Worm (Caenorhabditis elegans): Measurements from ENCODE around the gene nhr-262.
"Not testable (repeated sequence)": the region's sequence is repeated elsewhere in the genome, so short reads cannot be mapped to it uniquely, and the experiment has no call there.

nhr-262 gene

ce11 chrV:16949609-16950008 is 44.9 kb downstream of the nhr-262 start, which contains the start of gene fbxa-111:
Gene fbxa-111, minus strand, starts transcription at chrV:16949709.
- TF ChIP-seq him-1, W03F9.2, dao-5 (tag; optimal IDR thresholded peaks at IDR 0.05): not testable (repeated sequence)

ce11 chrV:16950036-16950435 is 45.3 kb downstream of the nhr-262 start:
- no peak for TF ChIP-seq W03F9.2 (tag; optimal IDR thresholded peaks at IDR 0.05)
- no peak for TF ChIP-seq him-1 (tag; optimal IDR thresholded peaks at IDR 0.05)
- no peak for TF ChIP-seq dao-5 (tag; optimal IDR thresholded peaks at IDR 0.05)

ce11 chrV:16951504-16951903 is 46.8 kb downstream of the nhr-262 start, which contains the start of gene clec-238:
Gene clec-238, plus strand, starts transcription at chrV:16951804.
- TF ChIP-seq W03F9.2 (tag; optimal IDR thresholded peaks at IDR 0.05) (no peak), dao-5 (tag; optimal IDR thresholded peaks at IDR 0.05) (no peak), him-1 (tag; optimal IDR thresholded peaks at IDR 0.05) (no peak)

- TF ChIP-seq dao-5 (tag; optimal IDR thresholded peaks at IDR 0.05) (no peak), W03F9.2 (tag; optimal IDR thresholded peaks at IDR 0.05) (no peak), him-1 (tag; optimal IDR thresholded peaks at IDR 0.05) (no peak)
These were observed 50.1 kb downstream of the nhr-262 start, which contains the start of gene srh-206 for ce11 chrV:16954766-16955165. Gene srh-206, minus strand, starts transcription at chrV:16954866.

ce11 chrV:16956229-16956628 is 51.5 kb downstream of the nhr-262 start, which contains the start of gene clec-239:
Gene clec-239, plus strand, starts transcription at chrV:16956529.
- TF ChIP-seq dao-5 (tag; optimal IDR thresholded peaks at IDR 0.05) (no peak), him-1 (tag; optimal IDR thresholded peaks at IDR 0.05) (no peak), W03F9.2 (tag; optimal IDR thresholded peaks at IDR 0.05) (no peak)
